Fruit fly (Drosophila melanogaster) whole organism, embryonic: ENCODE measurements around the gene chb.

Experiments used
- BEAF-32 ChIP-seq: fragments of 200-800 bp; sonication (Bioruptor generic); optimal IDR thresholded peaks from 3 replicates; lab custom pipeline; 2017; ENCODE audit warnings: missing biosample characterization, missing genetic modification characterization, mild to moderate bottlenecking, moderate library complexity, missing genetic modification reagents
- CG30020 ChIP-seq: fragments of 200-800 bp; optimal IDR thresholded peaks from 2 replicates; lab custom pipeline; 2019; ENCODE audit warnings: missing biosample characterization, mild to moderate bottlenecking, missing genetic modification characterization, moderate library complexity
- CG7987 ChIP-seq: fragments of 200-800 bp; sonication (Bioruptor generic); optimal IDR thresholded peaks from 2 replicates; lab custom pipeline; 2018; ENCODE audit warnings: missing biosample characterization, mild to moderate bottlenecking, missing genetic modification characterization, moderate library complexity
- ato ChIP-seq: fragments of 200-800 bp; sonication (Bioruptor generic); IDR thresholded peaks from 2 replicates; pipeline ENCODE4 v1.3.6; 2022; ENCODE audit warnings: missing biosample characterization, missing genetic modification characterization; ENCODE audit not compliant: partially characterized antibody
- wek ChIP-seq: fragments of 200-800 bp; sonication (Bioruptor generic); optimal IDR thresholded peaks from 3 replicates; lab custom pipeline; 2018; ENCODE audit warnings: missing biosample characterization, mild to moderate bottlenecking, missing genetic modification characterization, moderate library complexity

DNA sequence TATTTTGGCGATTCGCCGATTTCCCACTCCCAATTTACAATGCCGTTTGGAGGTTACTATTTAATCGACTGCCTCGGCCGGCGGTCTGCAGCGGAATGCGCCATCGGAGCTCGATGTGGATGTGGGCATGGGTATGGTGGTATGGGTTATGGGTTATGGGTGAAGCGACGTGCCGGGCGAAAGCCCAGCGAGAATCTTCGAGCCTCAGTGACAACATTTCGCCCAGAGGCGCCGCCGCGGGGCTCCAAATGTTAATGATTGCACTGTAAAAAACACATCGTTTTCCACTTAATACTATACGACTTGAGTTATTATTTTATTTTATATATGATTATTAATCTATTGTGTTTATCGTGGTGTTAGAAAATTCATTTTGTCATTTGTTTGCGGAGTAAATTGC lies 27.9 kb downstream of the chb start:
- TF ChIP-seq BEAF-32 (GFP tag; lab: Kevin White, UChicago) (no peak), CG30020 (tag; lab: Kevin White, UChicago) (no peak), ato (no peak), CG7987 (no peak), wek (GFP tag; lab: Kevin White, UChicago) (no peak)
